Fruit fly (Drosophila melanogaster): ENCODE measurements around the gene CG13308.

Gene CG13308

DNA sequence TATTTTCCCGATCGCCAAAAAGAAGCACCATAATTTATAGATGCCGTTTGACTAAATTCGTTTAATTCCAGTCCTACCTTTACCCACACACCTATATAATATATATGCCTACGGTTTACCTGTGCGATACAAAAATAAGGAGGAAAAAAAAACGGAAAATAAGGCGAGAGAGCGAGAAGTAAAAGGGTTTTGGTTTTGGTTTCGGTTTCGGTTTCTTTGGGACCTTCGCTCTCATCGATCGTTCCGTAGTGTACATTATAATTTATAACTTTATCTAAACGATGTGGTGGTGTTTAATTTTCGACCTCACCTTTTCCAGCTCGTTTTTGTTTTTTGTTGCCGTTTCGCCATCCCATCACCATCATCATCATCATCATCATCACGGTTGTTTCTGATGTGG, 17.2 kb downstream of the CG13308 start:
- TF ChIP-seq CG4496 (GFP tag; IDR thresholded peaks at IDR 0.05) = no peak
- no peak for TF ChIP-seq CG14655 (GFP tag; optimal IDR thresholded peaks at IDR 0.05)
- no peak for TF ChIP-seq EcR (GFP tag; optimal IDR thresholded peaks at IDR 0.05)

DNA sequence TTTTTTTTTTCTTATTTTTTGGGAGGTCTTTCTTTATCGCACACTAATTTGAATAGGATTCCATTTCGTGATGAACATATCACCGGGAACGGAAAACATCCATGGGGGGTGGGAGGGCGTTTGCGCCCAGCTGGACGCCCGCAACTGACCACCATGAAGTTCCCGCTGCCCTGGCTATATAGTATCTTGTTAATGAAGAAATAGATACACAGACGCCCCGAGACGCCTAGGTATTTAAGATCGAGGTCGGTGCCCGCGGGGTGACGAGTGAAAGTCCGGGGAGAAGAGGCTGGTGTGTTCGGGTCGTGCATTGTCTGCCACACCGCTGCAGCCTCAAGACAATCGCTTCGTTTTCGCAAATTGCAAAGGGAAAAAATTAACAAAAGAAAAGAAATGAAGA, 17.7 kb downstream of the CG13308 start:
- TF ChIP-seq CG4496 (GFP tag; IDR thresholded peaks at IDR 0.05) = no peak
- TF ChIP-seq Ets98B (GFP tag; IDR thresholded peaks at IDR 0.05) = no peak
- no peak for TF ChIP-seq Pif1B (GFP tag; optimal IDR thresholded peaks at IDR 0.05)
- no peak for TF ChIP-seq Snoo (tag; optimal IDR thresholded peaks at IDR 0.05)
- TF ChIP-seq fd96Ca (GFP tag; IDR thresholded peaks at IDR 0.05) = no peak
- TF ChIP-seq CG12605 (GFP tag; IDR thresholded peaks at IDR 0.05) = no peak
- TF ChIP-seq CG17806 (tag; optimal IDR thresholded peaks at IDR 0.05) = no peak

dm6 chr3L:8827133-8827867, 19.0 kb downstream of the CG13308 start, which contains the start of gene dally:
Gene dally, plus strand, starts transcription at chr3L:8827505.
- TF ChIP-seq CG10348 (GFP tag; IDR thresholded peaks at IDR 0.05) = no peak
- TF ChIP-seq rn (GFP tag; IDR thresholded peaks at IDR 0.05) = no peak
- TF ChIP-seq Pif1A (GFP tag; optimal IDR thresholded peaks at IDR 0.05) = peak; percentile 59
- peak; percentile 74 for TF ChIP-seq CG12605 (GFP tag; IDR thresholded peaks at IDR 0.05)
- TF ChIP-seq Ets98B (GFP tag; IDR thresholded peaks at IDR 0.05) = peak; percentile 73
- peak; percentile 17 for TF ChIP-seq CG14655 (GFP tag; optimal IDR thresholded peaks at IDR 0.05)
- TF ChIP-seq EcR (GFP tag; optimal IDR thresholded peaks at IDR 0.05) = peak; percentile 37
- peak; percentile 37; the same call in 1 of the 3 replicates for TF ChIP-seq fd96Ca (GFP tag; IDR thresholded peaks at IDR 0.05)
- no peak for TF ChIP-seq CG15710 (tag; optimal IDR thresholded peaks at IDR 0.05)
- TF ChIP-seq Pif1B (GFP tag; optimal IDR thresholded peaks at IDR 0.05) = peak; percentile 70
- peak; percentile 70; the same call in 1 of the 2 replicates for TF ChIP-seq CG32121 (GFP tag; IDR thresholded peaks at IDR 0.05)
- no peak for TF ChIP-seq D1 (tag; optimal IDR thresholded peaks at IDR 0.05)
- peak; percentile 87 for TF ChIP-seq CG4496 (GFP tag; IDR thresholded peaks at IDR 0.05)
- TF ChIP-seq CG9948 (tag; optimal IDR thresholded peaks at IDR 0.05) = no peak
- TF ChIP-seq CG8301 (tag; optimal IDR thresholded peaks at IDR 0.05) = peak; percentile 2
- peak; percentile 31 for TF ChIP-seq Snoo (tag; optimal IDR thresholded peaks at IDR 0.05)
- peak; percentile 53 for TF ChIP-seq gl (tag; optimal IDR thresholded peaks at IDR 0.05)
- no peak for TF ChIP-seq CG8159 (tag; optimal IDR thresholded peaks at IDR 0.05)
- TF ChIP-seq CG34367 (tag; optimal IDR thresholded peaks at IDR 0.05) = peak; percentile 22
- TF ChIP-seq CG13204 (GFP tag; optimal IDR thresholded peaks at IDR 0.05) = peak; percentile 34
- TF ChIP-seq CG17806 (tag; optimal IDR thresholded peaks at IDR 0.05) = no peak

DNA sequence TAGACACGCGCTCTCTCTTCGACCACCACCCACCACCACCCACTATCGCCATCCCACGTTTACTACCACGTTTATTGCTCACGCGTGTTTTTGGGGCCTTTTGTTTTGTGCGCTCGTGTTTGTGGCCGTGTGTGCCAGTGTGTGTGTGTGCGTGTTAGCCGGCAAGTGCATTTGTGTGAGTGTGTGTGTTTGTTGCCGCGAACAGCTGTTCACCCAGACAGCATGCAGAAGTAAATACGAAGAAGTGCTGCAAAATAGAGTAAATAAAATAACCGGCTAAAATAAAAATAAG, 19.5 kb downstream of the CG13308 start:
- TF ChIP-seq Snoo (tag; optimal IDR thresholded peaks at IDR 0.05) = no peak
- no peak for TF ChIP-seq CG17806 (tag; optimal IDR thresholded peaks at IDR 0.05)
- TF ChIP-seq rn (GFP tag; IDR thresholded peaks at IDR 0.05) = no peak
- no peak for TF ChIP-seq fd96Ca (GFP tag; IDR thresholded peaks at IDR 0.05)
- TF ChIP-seq Pif1A (GFP tag; optimal IDR thresholded peaks at IDR 0.05) = no peak
- TF ChIP-seq CG32121 (GFP tag; IDR thresholded peaks at IDR 0.05) = no peak
- TF ChIP-seq Ets98B (GFP tag; IDR thresholded peaks at IDR 0.05) = no peak
- no peak for TF ChIP-seq Pif1B (GFP tag; optimal IDR thresholded peaks at IDR 0.05)
- no peak for TF ChIP-seq CG34367 (tag; optimal IDR thresholded peaks at IDR 0.05)
- TF ChIP-seq CG4496 (GFP tag; IDR thresholded peaks at IDR 0.05) = no peak
- TF ChIP-seq D1 (tag; optimal IDR thresholded peaks at IDR 0.05) = no peak
- no peak for TF ChIP-seq CG10348 (GFP tag; IDR thresholded peaks at IDR 0.05)
- no peak for TF ChIP-seq CG13204 (GFP tag; optimal IDR thresholded peaks at IDR 0.05)
- TF ChIP-seq gl (tag; optimal IDR thresholded peaks at IDR 0.05) = no peak
- TF ChIP-seq CG9948 (tag; optimal IDR thresholded peaks at IDR 0.05) = no peak

- TF ChIP-seq CG14655 (GFP tag; optimal IDR thresholded peaks at IDR 0.05) = no peak
Observed at dm6 chr3L:8829572-8829971, 21.2 kb downstream of the CG13308 start.

- TF ChIP-seq CG9948 (tag; optimal IDR thresholded peaks at IDR 0.05) = no peak
- TF ChIP-seq D1 (tag; optimal IDR thresholded peaks at IDR 0.05) = no peak
- TF ChIP-seq fd96Ca (GFP tag; IDR thresholded peaks at IDR 0.05) = no peak
- no peak for TF ChIP-seq CG8301 (tag; optimal IDR thresholded peaks at IDR 0.05)
- no peak for TF ChIP-seq CG4496 (GFP tag; IDR thresholded peaks at IDR 0.05)
Observed at dm6 chr3L:8830017-8830702, 21.8 kb downstream of the CG13308 start.

DNA sequence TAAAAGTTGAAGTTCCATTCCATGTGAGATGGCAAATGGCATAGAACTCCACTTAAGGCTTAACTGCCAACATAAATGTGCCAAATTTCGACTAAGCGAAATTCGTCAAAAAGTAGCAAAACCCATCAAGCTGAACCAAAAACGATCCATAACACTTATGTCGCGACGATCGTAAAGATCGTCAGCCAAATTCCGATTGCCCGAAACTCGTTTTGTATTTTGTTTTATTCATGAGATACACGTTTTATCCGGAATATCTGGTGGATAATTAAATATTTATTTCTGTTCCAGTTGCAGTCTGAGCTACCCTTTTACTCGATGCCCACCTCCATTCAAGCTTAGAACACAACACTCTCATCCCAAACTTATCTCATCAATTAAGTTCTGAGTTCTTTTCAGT, 22.6 kb downstream of the CG13308 start:
- TF ChIP-seq CG17806 (tag; optimal IDR thresholded peaks at IDR 0.05) (no peak), rn (GFP tag; IDR thresholded peaks at IDR 0.05) (no peak), fd96Ca (GFP tag; IDR thresholded peaks at IDR 0.05) (no peak), Snoo (tag; optimal IDR thresholded peaks at IDR 0.05) (no peak), CG13204 (GFP tag; optimal IDR thresholded peaks at IDR 0.05) (no peak), Pif1A (GFP tag; optimal IDR thresholded peaks at IDR 0.05) (no peak), CG10348 (GFP tag; IDR thresholded peaks at IDR 0.05) (no peak), CG8159 (tag; optimal IDR thresholded peaks at IDR 0.05) (no peak), D1 (tag; optimal IDR thresholded peaks at IDR 0.05) (no peak), CG32121 (GFP tag; IDR thresholded peaks at IDR 0.05) (no peak), Ets98B (GFP tag; IDR thresholded peaks at IDR 0.05) (no peak), CG14655 (GFP tag; optimal IDR thresholded peaks at IDR 0.05) (no peak), EcR (GFP tag; optimal IDR thresholded peaks at IDR 0.05) (no peak), CG4496 (GFP tag; IDR thresholded peaks at IDR 0.05) (no peak), Pif1B (GFP tag; optimal IDR thresholded peaks at IDR 0.05) (no peak), CG12605 (GFP tag; IDR thresholded peaks at IDR 0.05) (no peak), CG9948 (tag; optimal IDR thresholded peaks at IDR 0.05) (no peak), CG34367 (tag; optimal IDR thresholded peaks at IDR 0.05) (no peak), CG15710 (tag; optimal IDR thresholded peaks at IDR 0.05) (no peak), gl (tag; optimal IDR thresholded peaks at IDR 0.05) (no peak)

Measured in whole organism, pupa.